Worm (Caenorhabditis elegans): ENCODE data around the gene sri-47.

ce11 chrII:2700229-2700628, 43.5 kb downstream of the sri-47 start, which contains the start of gene sri-61:
- TF ChIP-seq T22C8.4 (GFP tag; IDR thresholded peaks at IDR 0.05): no peak
- no peak for TF ChIP-seq cog-1 (tag; optimal IDR thresholded peaks at IDR 0.05)
- no peak for TF ChIP-seq med-1 (GFP tag; optimal IDR thresholded peaks at IDR 0.05; ENCODE audit: insufficient read depth)
- TF ChIP-seq ref-1 (GFP tag; conservative IDR thresholded peaks at IDR 0.05): no peak
- TF ChIP-seq flt-1 (GFP tag; IDR thresholded peaks at IDR 0.05): no peak
- TF ChIP-seq ztf-29 (GFP tag; IDR thresholded peaks at IDR 0.05): no peak
- no peak for TF ChIP-seq klf-2 (GFP tag; conservative IDR thresholded peaks at IDR 0.05)
- no peak for TF ChIP-seq tab-1 (GFP tag; IDR thresholded peaks at IDR 0.05)
